Worm (Caenorhabditis elegans) whole organism, L4/young adult: ENCODE results near the gene oac-50.

Experiments
- W03F9.2 ChIP-seq: fragments of 150-350 bp; optimal IDR thresholded peaks from 2 replicates; lab custom pipeline; 2014; ENCODE audit warnings: missing biosample characterization, missing genetic modification characterization
- him-1 ChIP-seq: sonication (generic microtip); optimal IDR thresholded peaks from 2 replicates; lab custom pipeline; 2016; ENCODE audit warnings: missing genotype, missing genetic modification reagents, missing genetic modification characterization, missing compliant biosample characterization

DNA sequence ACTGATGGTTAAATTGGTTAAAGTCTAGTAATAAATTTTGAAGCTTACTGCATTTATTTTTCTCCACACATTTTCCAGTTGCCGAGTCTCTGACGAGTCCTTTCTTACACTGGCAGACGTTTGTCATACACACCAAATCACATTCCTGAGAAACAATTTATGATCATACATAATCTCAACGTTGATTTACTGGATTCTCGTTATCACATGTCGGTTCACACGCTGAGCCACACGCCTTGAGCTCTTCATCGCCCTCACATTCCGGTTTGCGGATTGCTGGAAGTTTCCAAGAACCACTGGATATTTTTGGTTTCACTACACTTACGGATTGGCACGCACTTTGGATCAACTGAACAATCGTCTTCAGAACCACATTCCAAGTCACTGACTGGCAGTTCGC lies 17.7 kb downstream of the oac-50 start:
- no peak for TF ChIP-seq him-1 (tag; lab: Kevin White, UChicago)
- no peak for TF ChIP-seq W03F9.2 (tag; lab: Kevin White, UChicago)
